Fruit fly (Drosophila melanogaster) whole organism, embryonic: Measurements from ENCODE around the gene Or69a.

Experiments
- Awh ChIP-seq: fragments of 200-800 bp; sonication (Bioruptor generic); IDR thresholded peaks from 2 replicates; pipeline ENCODE4, ENCODE4 v1.3.6; 2022; ENCODE audit warnings: missing biosample characterization, missing genetic modification characterization
- CG10321 ChIP-seq: fragments of 200-800 bp; sonication (Bioruptor generic); IDR thresholded peaks from 2 replicates; pipeline ENCODE4 v1.3.6; 2022; ENCODE audit warnings: missing biosample characterization, missing genetic modification characterization
- CG10462 ChIP-seq: fragments of 200-800 bp; sonication (Bioruptor generic); optimal IDR thresholded peaks from 2 replicates; lab custom pipeline; 2016; ENCODE audit warnings: missing biosample characterization, missing genetic modification characterization
- CG10543 ChIP-seq: fragments of 200-800 bp; sonication (Bioruptor generic); optimal IDR thresholded peaks from 3 replicates; lab custom pipeline; 2017; ENCODE audit warnings: missing biosample characterization, mild to moderate bottlenecking, missing genetic modification characterization, moderate library complexity
- CG10959 ChIP-seq: fragments of 200-800 bp; sonication (Bioruptor generic); IDR thresholded peaks from 2 replicates; pipeline ENCODE4 v1.3.6; 2022; ENCODE audit warnings: missing biosample characterization, missing genetic modification characterization
- CG10979 ChIP-seq: fragments of 200-800 bp; sonication (Bioruptor generic); optimal IDR thresholded peaks from 2 replicates; lab custom pipeline; 2018; ENCODE audit warnings: missing biosample characterization, mild to moderate bottlenecking, missing genetic modification characterization, moderate library complexity
- CG11093 ChIP-seq: fragments of 200-800 bp; sonication (Bioruptor generic); IDR thresholded peaks from 3 replicates; pipeline ENCODE4 v1.3.6; 2022; ENCODE audit warnings: missing biosample characterization, missing genetic modification characterization
- CG11723 ChIP-seq: fragments of 200-800 bp; sonication (Bioruptor generic); optimal IDR thresholded peaks from 2 replicates; lab custom pipeline; 2017; ENCODE audit warnings: missing biosample characterization, mild to moderate bottlenecking, missing genetic modification characterization
- CG16813 ChIP-seq: fragments of 200-800 bp; sonication (Bioruptor generic); IDR thresholded peaks from 3 replicates; pipeline ENCODE4 v1.3.6; 2022; ENCODE audit warnings: missing biosample characterization, missing genetic modification characterization; ENCODE audit not compliant: partially characterized antibody
- CG17361 ChIP-seq: fragments of 200-800 bp; sonication (Bioruptor generic); IDR thresholded peaks from 3 replicates; pipeline ENCODE4 v1.3.6; 2022; ENCODE audit warnings: missing biosample characterization, missing genetic modification characterization
- CG1832 ChIP-seq: fragments of 200-800 bp; sonication (Bioruptor generic); optimal IDR thresholded peaks from 2 replicates; lab custom pipeline; 2017; ENCODE audit warnings: missing biosample characterization, mild to moderate bottlenecking, missing genetic modification characterization, inconsistent platforms
- CG18476 ChIP-seq: fragments of 200-800 bp; sonication (Bioruptor generic); optimal IDR thresholded peaks from 2 replicates; lab custom pipeline; 2016; ENCODE audit warnings: missing biosample characterization, mild to moderate bottlenecking, missing genetic modification characterization
- CG2116 ChIP-seq: fragments of 200-800 bp; sonication (Bioruptor generic); optimal IDR thresholded peaks from 3 replicates; lab custom pipeline; 2018; ENCODE audit warnings: missing biosample characterization, mild to moderate bottlenecking, missing genetic modification characterization
- CG31224 ChIP-seq: fragments of 200-800 bp; sonication (Bioruptor generic); IDR thresholded peaks from 2 replicates; pipeline ENCODE4 v1.3.6; 2022; ENCODE audit warnings: missing biosample characterization, missing genetic modification characterization
- CG34224 ChIP-seq: fragments of 200-800 bp; sonication (Bioruptor generic); IDR thresholded peaks from 3 replicates; pipeline ENCODE4 v1.3.6; 2022; ENCODE audit warnings: missing biosample characterization, missing genetic modification characterization; ENCODE audit not compliant: partially characterized antibody
- CG3838 ChIP-seq: fragments of 200-800 bp; sonication (Bioruptor generic); optimal IDR thresholded peaks from 3 replicates; lab custom pipeline; 2016; ENCODE audit warnings: missing biosample characterization, missing genetic modification characterization
- CG42726 ChIP-seq: fragments of 200-800 bp; sonication (Bioruptor generic); IDR thresholded peaks from 2 replicates; pipeline ENCODE4 v1.3.6; 2022; ENCODE audit warnings: missing biosample characterization, missing genetic modification characterization; ENCODE audit not compliant: partially characterized antibody
- CG4282 ChIP-seq: fragments of 200-800 bp; sonication (Bioruptor generic); optimal IDR thresholded peaks from 2 replicates; lab custom pipeline; 2016; ENCODE audit warnings: missing biosample characterization, missing genetic modification characterization
- CG8290 ChIP-seq, 3 experiments: fragments of 200-800 bp; sonication (Bioruptor generic); optimal IDR thresholded peaks; 2 replicates each; lab custom pipeline; 2016 to 2019; ENCODE audit warnings: missing biosample characterization in 3 of 3, missing genetic modification characterization in 3 of 3, mild to moderate bottlenecking in 2 of 3, moderate library complexity in 1 of 3
- CG8359 ChIP-seq: fragments of 200-800 bp; sonication (Bioruptor generic); optimal IDR thresholded peaks from 2 replicates; lab custom pipeline; 2017; ENCODE audit warnings: missing biosample characterization, mild to moderate bottlenecking, missing genetic modification characterization, borderline replicate concordance
- Chrac-16 ChIP-seq: fragments of 200-800 bp; sonication (Bioruptor generic); optimal IDR thresholded peaks from 3 replicates; lab custom pipeline; 2016; ENCODE audit warnings: missing biosample characterization, missing genetic modification characterization
- Dip2 ChIP-seq: fragments of 200-800 bp; sonication (Bioruptor generic); IDR thresholded peaks from 2 replicates; pipeline ENCODE4 v1.3.6; 2022; ENCODE audit warnings: missing biosample characterization, missing genetic modification characterization
- Doc3 ChIP-seq: fragments of 200-800 bp; sonication (Bioruptor generic); IDR thresholded peaks from 3 replicates; pipeline ENCODE4 v1.3.6; 2022; ENCODE audit warnings: missing biosample characterization, missing genetic modification characterization; ENCODE audit not compliant: partially characterized antibody
- Dref ChIP-seq: fragments of 200-800 bp; sonication (Bioruptor generic); IDR thresholded peaks from 2 replicates; pipeline ENCODE4 v1.3.6; 2022; ENCODE audit warnings: missing biosample characterization, missing genetic modification characterization
- H2.0 ChIP-seq: fragments of 200-800 bp; sonication (Bioruptor generic); IDR thresholded peaks from 2 replicates; pipeline ENCODE4 v1.3.6; 2022; ENCODE audit warnings: missing biosample characterization, missing genetic modification characterization
- Hey ChIP-seq: fragments of 200-800 bp; sonication (Bioruptor generic); optimal IDR thresholded peaks from 3 replicates; lab custom pipeline; 2018; ENCODE audit warnings: missing biosample characterization, mild to moderate bottlenecking, missing genetic modification characterization
- Kr ChIP-seq: fragments of 200-800 bp; sonication (Bioruptor generic); optimal IDR thresholded peaks from 2 replicates; lab custom pipeline; 2017; ENCODE audit warnings: missing biosample characterization, mild to moderate bottlenecking, missing genetic modification characterization
- Lhr ChIP-seq: fragments of 200-800 bp; sonication (Bioruptor generic); optimal IDR thresholded peaks from 3 replicates; lab custom pipeline; 2017; ENCODE audit warnings: mild to moderate bottlenecking, missing biosample characterization, missing genetic modification reagents, missing genetic modification characterization
- Lim3 ChIP-seq: fragments of 200-800 bp; sonication (Bioruptor generic); IDR thresholded peaks from 2 replicates; pipeline ENCODE4 v1.3.6; 2022; ENCODE audit warnings: missing biosample characterization, missing genetic modification characterization
- Lpt ChIP-seq: fragments of >200 bp; optimal IDR thresholded peaks from 2 replicates; lab custom pipeline; 2018; ENCODE audit warnings: missing biosample characterization, missing genetic modification characterization
- Mrtf ChIP-seq: fragments of 200-800 bp; sonication (Bioruptor generic); IDR thresholded peaks from 3 replicates; pipeline ENCODE4 v1.3.6; 2022; ENCODE audit warnings: missing biosample characterization, missing genetic modification characterization
- Opbp ChIP-seq: fragments of 200-800 bp; sonication (Bioruptor generic); IDR thresholded peaks from 3 replicates; pipeline ENCODE4 v1.3.6; 2022; ENCODE audit warnings: missing biosample characterization, missing genetic modification characterization; ENCODE audit not compliant: partially characterized antibody
- Pdp1 ChIP-seq, 2 experiments: fragments of 200-800 bp; sonication (Bioruptor generic); optimal IDR thresholded peaks; 3 replicates each; lab custom pipeline; 2016; ENCODE audit warnings: missing biosample characterization in 2 of 2, missing genetic modification characterization in 2 of 2, mild to moderate bottlenecking in 1 of 2, moderate library complexity in 1 of 2
- br ChIP-seq: fragments of >200 bp; optimal IDR thresholded peaks from 2 replicates; lab custom pipeline; 2017
- bsh ChIP-seq, 2 experiments: fragments of 200-800 bp; sonication (Bioruptor generic); optimal IDR thresholded peaks; 2 replicates each; lab custom pipeline; 2017 to 2018; ENCODE audit warnings: mild to moderate bottlenecking in 2 of 2, missing biosample characterization in 2 of 2, missing genetic modification characterization in 2 of 2, moderate library complexity in 1 of 2
- ewg ChIP-seq: fragments of 200-800 bp; sonication (Bioruptor generic); optimal IDR thresholded peaks from 3 replicates; lab custom pipeline; 2017; ENCODE audit warnings: mild to moderate bottlenecking, missing biosample characterization, missing genetic modification reagents, missing genetic modification characterization
- eyg ChIP-seq: fragments of 200-800 bp; sonication (Bioruptor generic); optimal IDR thresholded peaks from 3 replicates; lab custom pipeline; 2016; ENCODE audit warnings: missing biosample characterization, missing genetic modification characterization
- fd64A ChIP-seq: fragments of 200-800 bp; sonication (Bioruptor generic); optimal IDR thresholded peaks from 3 replicates; lab custom pipeline; 2018; ENCODE audit warnings: missing biosample characterization, mild to moderate bottlenecking, missing genetic modification characterization
- fru ChIP-seq: fragments of >200 bp; optimal IDR thresholded peaks from 2 replicates; lab custom pipeline; 2017
- h ChIP-seq: fragments of >200 bp; optimal IDR thresholded peaks from 2 replicates; lab custom pipeline; 2017
- ham ChIP-seq: fragments of 200-800 bp; sonication (Bioruptor generic); IDR thresholded peaks from 2 replicates; pipeline ENCODE4 v1.3.6; 2022; ENCODE audit warnings: missing biosample characterization, missing genetic modification characterization
- hbn ChIP-seq: fragments of 200-800 bp; sonication (Bioruptor generic); IDR thresholded peaks from 2 replicates; pipeline ENCODE4 v1.3.6; 2022; ENCODE audit warnings: missing biosample characterization, missing genetic modification characterization; ENCODE audit not compliant: partially characterized antibody
- insv ChIP-seq, 2 experiments: fragments of 200-800 bp; sonication (Bioruptor generic); optimal IDR thresholded peaks; 3 replicates each; lab custom pipeline; 2016 to 2018; ENCODE audit warnings: missing biosample characterization in 2 of 2, missing genetic modification characterization in 2 of 2
- lilli ChIP-seq: fragments of 200-800 bp; sonication (Bioruptor generic); optimal IDR thresholded peaks from 3 replicates; lab custom pipeline; 2016; ENCODE audit warnings: missing biosample characterization, missing genetic modification characterization
- lola ChIP-seq, 3 experiments: fragments of >200 bp in 2 of 3; fragments of 200-800 bp in 1 of 3; sonication (Bioruptor generic) in 1 of 3; optimal IDR thresholded peaks; 2 replicates each; lab custom pipeline; 2017 to 2019; ENCODE audit warnings: missing biosample characterization in 3 of 3, missing genetic modification characterization in 3 of 3, mild to moderate bottlenecking in 1 of 3, moderate library complexity in 1 of 3
- luna ChIP-seq: fragments of 200-800 bp; sonication (Bioruptor generic); optimal IDR thresholded peaks from 2 replicates; lab custom pipeline; 2016; ENCODE audit warnings: missing biosample characterization, missing genetic modification characterization
- p53 ChIP-seq: fragments of 200-800 bp; sonication (Bioruptor generic); optimal IDR thresholded peaks from 2 replicates; lab custom pipeline; 2016; ENCODE audit warnings: missing biosample characterization, missing genetic modification characterization
- pb ChIP-seq: fragments of 200-800 bp; sonication (Bioruptor generic); optimal IDR thresholded peaks from 3 replicates; lab custom pipeline; 2016; ENCODE audit warnings: missing biosample characterization, missing genetic modification characterization
- tin ChIP-seq: fragments of 200-800 bp; sonication (Bioruptor generic); optimal IDR thresholded peaks from 3 replicates; lab custom pipeline; 2016; ENCODE audit warnings: missing biosample characterization, missing genetic modification characterization

Gene Or69a

DNA sequence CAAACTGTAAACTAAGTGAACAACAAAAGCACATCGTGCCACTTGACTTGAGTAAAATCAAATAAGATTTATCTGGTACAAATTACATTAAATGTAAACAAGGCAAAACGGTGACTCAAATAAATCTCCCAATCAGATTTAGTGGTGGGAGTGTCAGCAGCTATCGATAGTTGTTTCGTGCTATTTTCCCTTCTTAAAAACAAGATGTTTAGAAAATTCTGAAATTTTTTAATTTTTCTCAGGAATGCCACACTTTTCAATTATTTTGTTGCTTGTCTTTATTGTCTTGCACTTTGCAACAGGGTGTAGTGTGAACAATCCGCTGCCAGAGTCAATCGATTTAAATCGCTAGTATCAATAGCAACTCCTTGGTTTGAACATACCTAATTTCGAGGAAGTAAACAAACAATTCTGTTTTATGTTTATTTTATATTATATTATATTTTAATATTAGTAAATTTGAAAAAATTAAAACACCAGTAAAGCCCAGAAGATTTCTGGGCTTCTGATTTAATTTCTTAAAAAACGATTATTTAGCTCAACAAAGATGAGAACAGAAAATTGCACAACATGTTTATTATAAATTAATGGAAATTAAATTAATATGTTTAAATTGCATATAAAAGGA lies 47.8 kb upstream of the Or69a start, which contains the start of gene MICAL-like (continued):
- TF ChIP-seq Lim3 = no peak
- TF ChIP-seq CG31224 (GFP tag; lab: Robert Waterston, UW) = no peak
- TF ChIP-seq Awh (GFP tag; lab: Robert Waterston, UW) = no peak
- peak in 1 of 2 experiments; percentile 89 for TF ChIP-seq insv (GFP tag; optimal IDR thresholded peaks at IDR 0.05; lab: Kevin White, UChicago)
- TF ChIP-seq H2.0 (GFP tag; lab: Robert Waterston, UW) = peak; percentile 13; the same call in 1 of the 2 replicates
- peak; percentile 66 for TF ChIP-seq Dref (GFP tag; lab: Robert Waterston, UW)
- peak in 1 of 2 experiments; percentile 4 for TF ChIP-seq Pdp1 (GFP tag; optimal IDR thresholded peaks at IDR 0.05; lab: Kevin White, UChicago)
- peak in 1 of 2 experiments; percentile 28 for TF ChIP-seq bsh (GFP tag; optimal IDR thresholded peaks at IDR 0.05; lab: Kevin White, UChicago)
- TF ChIP-seq CG2116 (GFP tag; lab: Kevin White, UChicago) = peak; percentile 21
- TF ChIP-seq p53 (GFP tag; lab: Kevin White, UChicago) = no peak
- TF ChIP-seq ewg = no peak
- no peak for TF ChIP-seq luna (GFP tag; lab: Kevin White, UChicago)
- peak; percentile 23; the same call in 1 of the 2 replicates for TF ChIP-seq CG10959
- TF ChIP-seq eyg (GFP tag; lab: Kevin White, UChicago) = peak; percentile 0
- TF ChIP-seq fd64A (GFP tag; lab: Kevin White, UChicago) = no peak
- no peak for TF ChIP-seq CG18476
- TF ChIP-seq Kr (GFP tag; lab: Kevin White, UChicago) = no peak
- no peak for TF ChIP-seq CG11093 (GFP tag; lab: Robert Waterston, UW)
- TF ChIP-seq CG10462 (GFP tag; lab: Kevin White, UChicago) = no peak
- no peak for TF ChIP-seq CG10543 (GFP tag; lab: Kevin White, UChicago)
- no peak for TF ChIP-seq pb (GFP tag; lab: Kevin White, UChicago)
- TF ChIP-seq lola (GFP tag; optimal IDR thresholded peaks at IDR 0.05; lab: Kevin White, UChicago) = no peak
- TF ChIP-seq CG10321 (GFP tag; lab: Robert Waterston, UW) = no peak
- TF ChIP-seq h (lab: Kevin White, UChicago) = no peak
- TF ChIP-seq CG10979 (tag; lab: Kevin White, UChicago) = no peak
- TF ChIP-seq Mrtf = no peak
- TF ChIP-seq Dip2 = no peak
- TF ChIP-seq br (lab: Kevin White, UChicago) = no peak
- TF ChIP-seq CG4282 = no peak
- peak; percentile 47 for TF ChIP-seq CG8290 (GFP tag; optimal IDR thresholded peaks at IDR 0.05; lab: Kevin White, UChicago)
- peak; percentile 14 to 26 for TF ChIP-seq CG8290 (tag; optimal IDR thresholded peaks at IDR 0.05; lab: Kevin White, UChicago)
- no peak for TF ChIP-seq fru (lab: Kevin White, UChicago)
- TF ChIP-seq Hey = no peak
- TF ChIP-seq CG8359 (GFP tag; lab: Kevin White, UChicago) = no peak
- no peak for TF ChIP-seq ham (GFP tag; lab: Robert Waterston, UW)
- TF ChIP-seq CG16813 (GFP tag; lab: Robert Waterston, UW) = peak; percentile 73
- TF ChIP-seq Opbp (GFP tag; lab: Robert Waterston, UW) = peak; percentile 54; the same call in 1 of the 3 replicates
- TF ChIP-seq tin (GFP tag; lab: Kevin White, UChicago) = no peak
- no peak; the same call in 2 of the 3 replicates for TF ChIP-seq CG17361 (GFP tag; lab: Robert Waterston, UW)
- peak; percentile 88 for TF ChIP-seq hbn (GFP tag; lab: Robert Waterston, UW)
- no peak for TF ChIP-seq CG1832 (GFP tag; lab: Kevin White, UChicago)
- TF ChIP-seq Chrac-16 (GFP tag; lab: Kevin White, UChicago) = no peak
- TF ChIP-seq Doc3 = peak; percentile 97
- no peak for TF ChIP-seq CG11723 (GFP tag; lab: Kevin White, UChicago)
- TF ChIP-seq CG34224 (GFP tag; lab: Robert Waterston, UW) = peak; percentile 79
- no peak for TF ChIP-seq Lhr
- 0 out of 2 replicates have a peak, but pooled peaks have one; percentile 46 for TF ChIP-seq CG42726
- no peak for TF ChIP-seq Lpt (GFP tag; lab: Kevin White, UChicago)
- TF ChIP-seq CG3838 (GFP tag; lab: Kevin White, UChicago) = no peak
- TF ChIP-seq lilli (GFP tag; lab: Kevin White, UChicago) = peak; percentile 27
